Worm (Caenorhabditis elegans) whole organism, mixed stage, embryonic: ENCODE results near the gene Y6E2A.7.

Source experiments
- mep-1 ChIP-seq: fragments of 150-350 bp; optimal IDR thresholded peaks from 2 replicates; lab custom pipeline; 2017; ENCODE audit warnings: missing biosample characterization, missing genetic modification reagents, missing genetic modification characterization, inconsistent platforms
- pha-4 ChIP-seq: fragments of 150-350 bp; optimal IDR thresholded peaks from 2 replicates; lab custom pipeline; 2018; ENCODE audit warnings: missing biosample characterization, missing genetic modification reagents, missing genetic modification characterization

ce11 chrV:15718562-15718961 lies 1.1 kb upstream of the Y6E2A.7 start, which contains the start of gene Y6E2A.5:
- TF ChIP-seq pha-4 (tag; lab: Kevin White, UChicago) (no peak), mep-1 (no peak)
